Fruit fly (Drosophila melanogaster): Measurements from ENCODE around the gene CG33635.

The CG33635 gene

DNA sequence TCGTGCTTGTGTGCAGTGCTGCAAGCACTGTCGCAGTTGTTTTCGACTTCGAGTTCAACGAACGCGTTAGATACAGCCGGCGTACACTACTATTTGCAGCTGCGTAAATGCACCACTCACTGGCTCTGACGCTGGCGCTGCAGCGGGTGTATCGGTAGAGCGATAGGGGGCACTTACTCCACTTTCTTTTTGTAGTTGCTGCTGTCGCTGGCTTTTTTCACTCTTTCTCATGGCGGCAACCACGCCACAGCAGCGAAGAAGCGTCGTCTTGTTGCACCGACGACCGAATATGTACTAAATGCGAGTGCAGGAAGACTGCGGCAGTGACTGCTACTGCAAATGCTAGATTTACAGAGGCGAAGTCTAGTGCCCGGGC lies 37.0 kb downstream of the CG33635 start, which contains the start of gene CG4822:
CG4822 (minus strand) TSS at position 299 of the 376 bp plus-strand sequence.
- TF ChIP-seq bab1 (GFP tag; optimal IDR thresholded peaks at IDR 0.05) (no peak), ovo (GFP tag; optimal IDR thresholded peaks at IDR 0.05) (no peak)

DNA sequence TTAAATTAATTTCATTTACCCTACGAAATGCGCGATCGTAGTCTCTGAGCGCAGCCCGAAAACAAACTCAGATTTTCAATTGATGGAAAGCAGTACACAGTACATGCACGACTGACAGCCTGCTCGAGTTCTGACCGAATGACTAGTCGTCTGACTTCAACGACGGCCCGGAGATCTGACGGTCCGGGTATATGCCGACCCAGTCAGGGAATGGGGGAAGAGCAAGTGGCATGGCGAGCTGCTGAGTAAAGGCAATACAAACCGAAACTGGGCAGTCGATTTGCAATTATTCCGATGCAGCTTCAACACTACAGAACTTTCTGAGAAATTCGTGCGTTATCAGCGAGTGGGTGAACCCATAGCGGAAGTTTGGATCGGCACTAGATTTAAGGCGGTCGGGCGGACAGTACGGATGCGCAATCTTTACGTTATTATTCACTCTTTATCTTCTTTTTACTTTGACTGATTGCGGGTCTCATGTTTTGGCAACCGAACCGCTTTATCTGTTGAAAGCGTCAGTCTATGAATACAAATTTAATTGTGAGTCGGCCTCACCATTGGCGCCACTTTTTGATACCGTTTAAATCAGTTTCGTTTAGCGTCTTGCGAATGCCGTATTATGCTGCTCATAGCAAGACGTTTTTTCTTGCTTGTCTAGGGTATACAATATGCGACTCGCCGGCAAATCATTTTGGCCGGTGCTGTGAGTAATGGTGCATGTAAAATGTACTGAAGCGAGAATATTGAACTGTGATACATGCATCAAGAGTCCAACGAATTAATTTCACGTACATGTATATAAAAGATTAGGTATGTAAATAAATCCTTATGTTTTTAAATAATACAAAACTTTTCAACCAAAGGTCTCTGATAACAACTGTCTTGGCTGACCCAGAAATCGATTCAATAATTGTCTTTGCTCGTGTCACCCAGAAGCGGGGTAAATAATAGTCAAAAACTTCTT lies 37.7 kb downstream of the CG33635 start:
- TF ChIP-seq kay (GFP tag; ENCODE audit: borderline replicate concordance) (peak; percentile 77), Clk (GFP tag; optimal IDR thresholded peaks at IDR 0.05) (no peak), CG12768 (GFP tag; optimal IDR thresholded peaks at IDR 0.05) (peak; percentile 54), tj (GFP tag; optimal IDR thresholded peaks at IDR 0.05) (no peak), ovo (GFP tag; optimal IDR thresholded peaks at IDR 0.05) (no peak), cic (GFP tag; optimal IDR thresholded peaks at IDR 0.05) (peak; percentile 74), Hr96 (GFP tag; optimal IDR thresholded peaks at IDR 0.05) (no peak)

DNA sequence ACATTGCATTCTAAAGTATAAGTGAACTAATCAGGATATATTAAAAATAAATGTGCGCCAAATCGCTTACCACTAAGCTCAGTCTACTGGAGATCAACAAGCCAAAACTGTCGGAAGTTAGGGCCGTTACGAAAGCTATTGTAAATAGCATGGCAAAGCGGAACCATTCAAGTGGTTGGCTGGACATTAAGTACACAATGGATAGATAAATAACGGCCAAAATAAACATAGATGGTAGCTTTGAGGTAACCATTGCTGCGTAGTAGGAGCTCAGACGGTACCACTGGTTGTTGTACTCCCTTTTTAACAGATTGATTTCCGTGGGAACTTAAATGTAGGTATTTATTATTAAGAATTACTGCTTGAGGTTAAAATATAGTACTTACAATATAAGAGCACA lies 40.7 kb downstream of the CG33635 start:
- TF ChIP-seq cnc (optimal IDR thresholded peaks at IDR 0.05) (no peak), ovo (GFP tag; optimal IDR thresholded peaks at IDR 0.05) (peak; percentile 1), CG1620 (GFP tag; optimal IDR thresholded peaks at IDR 0.05) (no peak), kay (GFP tag; ENCODE audit: borderline replicate concordance) (peak; percentile 2), Clk (GFP tag; optimal IDR thresholded peaks at IDR 0.05) (no peak), CG7045 (GFP tag; optimal IDR thresholded peaks at IDR 0.05) (no peak)

DNA sequence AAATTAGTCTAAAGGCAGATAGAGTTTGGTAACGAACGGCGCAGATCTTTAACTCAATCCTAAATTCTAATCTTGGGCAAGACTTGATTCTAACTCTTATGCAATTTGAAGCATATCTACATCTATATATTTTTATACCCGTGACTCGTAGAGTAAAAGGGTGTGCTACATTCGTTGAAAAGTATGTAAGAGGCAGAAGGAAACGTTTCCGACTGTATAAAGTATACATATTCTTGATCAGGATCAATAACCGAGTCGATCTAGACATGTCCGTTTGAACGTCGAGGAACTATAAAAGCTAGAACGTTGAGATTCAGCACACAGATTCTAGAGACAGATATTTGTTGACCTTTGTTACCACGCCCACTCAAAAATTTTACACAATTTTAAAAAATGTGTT lies 42.1 kb downstream of the CG33635 start, which contains the start of gene CG13694:
CG13694 (minus strand) TSS at position 101 of the 400 bp plus-strand sequence.
- no peak for TF ChIP-seq CG7045 (GFP tag; optimal IDR thresholded peaks at IDR 0.05)
- TF ChIP-seq toe (GFP tag; optimal IDR thresholded peaks at IDR 0.05) = no peak
- no peak for TF ChIP-seq Mnt (GFP tag; optimal IDR thresholded peaks at IDR 0.05)
- TF ChIP-seq bab1 (GFP tag; optimal IDR thresholded peaks at IDR 0.05) = no peak
- no peak for TF ChIP-seq CG5204 (GFP tag; optimal IDR thresholded peaks at IDR 0.05)
- no peak for TF ChIP-seq CG1620 (GFP tag; optimal IDR thresholded peaks at IDR 0.05)
- TF ChIP-seq kay (GFP tag; ENCODE audit: borderline replicate concordance) = no peak
- no peak for TF ChIP-seq CG7101 (tag; optimal IDR thresholded peaks at IDR 0.05)
- no peak for TF ChIP-seq tj (GFP tag; optimal IDR thresholded peaks at IDR 0.05)
- TF ChIP-seq CG11617 (GFP tag; optimal IDR thresholded peaks at IDR 0.05) = no peak
- no peak for TF ChIP-seq Hr96 (GFP tag; optimal IDR thresholded peaks at IDR 0.05)
- no peak for TF ChIP-seq Crg-1 (GFP tag; optimal IDR thresholded peaks at IDR 0.05)
- no peak for TF ChIP-seq cnc (optimal IDR thresholded peaks at IDR 0.05)
- no peak for TF ChIP-seq pad (GFP tag; optimal IDR thresholded peaks at IDR 0.05)
- TF ChIP-seq CG33017 (tag; optimal IDR thresholded peaks at IDR 0.05) = no peak
- TF ChIP-seq cic (GFP tag; optimal IDR thresholded peaks at IDR 0.05) = no peak
- TF ChIP-seq ovo (GFP tag; optimal IDR thresholded peaks at IDR 0.05) = no peak
- TF ChIP-seq Clk (GFP tag; optimal IDR thresholded peaks at IDR 0.05) = no peak

dm6 chr2L:114429-114828 lies 44.0 kb downstream of the CG33635 start, which contains the start of gene ND-15:
TSS of gene ND-15 (plus strand) at chr2L:114726.
- peak; percentile 11 for TF ChIP-seq kay (GFP tag; ENCODE audit: borderline replicate concordance)
- no peak for TF ChIP-seq toe (GFP tag; optimal IDR thresholded peaks at IDR 0.05)
- TF ChIP-seq Mnt (GFP tag; optimal IDR thresholded peaks at IDR 0.05) = no peak
- no peak for TF ChIP-seq CG1620 (GFP tag; optimal IDR thresholded peaks at IDR 0.05)
- no peak for TF ChIP-seq CG12768 (GFP tag; optimal IDR thresholded peaks at IDR 0.05)
- TF ChIP-seq tj (GFP tag; optimal IDR thresholded peaks at IDR 0.05) = peak; percentile 21
- TF ChIP-seq ovo (GFP tag; optimal IDR thresholded peaks at IDR 0.05) = peak; percentile 88
- TF ChIP-seq bab1 (GFP tag; optimal IDR thresholded peaks at IDR 0.05) = peak; percentile 72
- no peak for TF ChIP-seq Hr96 (GFP tag; optimal IDR thresholded peaks at IDR 0.05)

- TF ChIP-seq Hr96 (GFP tag; optimal IDR thresholded peaks at IDR 0.05) (no peak), CG7045 (GFP tag; optimal IDR thresholded peaks at IDR 0.05) (no peak), pad (GFP tag; optimal IDR thresholded peaks at IDR 0.05) (no peak), tj (GFP tag; optimal IDR thresholded peaks at IDR 0.05) (peak; percentile 99), Clk (GFP tag; optimal IDR thresholded peaks at IDR 0.05) (no peak)
These were observed 48.4 kb downstream of the CG33635 start for dm6 chr2L:110046-110445.

DNA sequence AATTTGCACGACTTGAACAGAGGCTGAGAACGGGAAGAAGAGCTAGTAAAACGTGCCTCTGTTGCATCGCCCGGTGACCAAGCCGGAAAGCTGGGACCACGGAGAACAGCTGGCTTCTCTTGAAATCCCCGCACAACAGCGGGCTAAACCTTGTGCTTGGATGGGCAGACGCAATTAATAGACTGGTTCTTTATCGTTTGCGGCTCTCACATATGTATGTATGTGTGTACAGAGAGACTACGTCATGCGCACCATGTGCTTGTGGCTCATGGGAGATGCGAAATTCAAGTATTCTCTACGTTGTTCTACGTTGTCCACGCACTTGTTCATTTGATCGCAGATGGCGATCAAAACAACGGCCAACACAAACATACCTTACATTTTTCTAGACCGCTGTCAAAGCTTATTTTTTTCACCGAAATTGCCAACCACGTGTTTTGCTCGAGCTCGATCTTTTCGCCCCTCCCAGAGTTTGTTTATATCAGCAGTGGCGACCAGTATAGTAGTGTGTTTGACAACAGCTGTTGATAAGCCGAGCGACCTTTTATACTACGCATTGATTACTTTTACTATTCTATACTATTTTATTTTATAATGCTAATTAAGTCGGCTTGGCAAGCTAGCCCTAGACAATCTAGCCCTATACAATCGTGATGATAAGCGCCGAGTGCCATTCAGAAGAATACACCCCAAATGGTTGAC lies 49.2 kb downstream of the CG33635 start:
- TF ChIP-seq cic (GFP tag; optimal IDR thresholded peaks at IDR 0.05) = peak; percentile 97
- TF ChIP-seq CG11617 (GFP tag; optimal IDR thresholded peaks at IDR 0.05) = no peak
- no peak for TF ChIP-seq CG7101 (tag; optimal IDR thresholded peaks at IDR 0.05)
- TF ChIP-seq pad (GFP tag; optimal IDR thresholded peaks at IDR 0.05) = no peak
- TF ChIP-seq CG14711 (tag; optimal IDR thresholded peaks at IDR 0.05) = no peak
- TF ChIP-seq CG7045 (GFP tag; optimal IDR thresholded peaks at IDR 0.05) = no peak
- no peak for TF ChIP-seq CG33017 (tag; optimal IDR thresholded peaks at IDR 0.05)
- TF ChIP-seq Hr96 (GFP tag; optimal IDR thresholded peaks at IDR 0.05) = no peak
- TF ChIP-seq ovo (GFP tag; optimal IDR thresholded peaks at IDR 0.05) = no peak
- TF ChIP-seq tj (GFP tag; optimal IDR thresholded peaks at IDR 0.05) = no peak
- TF ChIP-seq CG5204 (GFP tag; optimal IDR thresholded peaks at IDR 0.05) = no peak
- peak; percentile 96 for TF ChIP-seq Mnt (GFP tag; optimal IDR thresholded peaks at IDR 0.05)
- peak; percentile 95 for TF ChIP-seq kay (GFP tag; ENCODE audit: borderline replicate concordance)
- TF ChIP-seq CG12768 (GFP tag; optimal IDR thresholded peaks at IDR 0.05) = peak; percentile 39
